Fruit fly (Drosophila melanogaster) whole organism, embryonic: ENCODE data around the gene asp.

Experiments used
- BtbVII ChIP-seq: fragments of 200-800 bp; sonication (Bioruptor generic); optimal IDR thresholded peaks from 3 replicates; lab custom pipeline; 2017; ENCODE audit warnings: missing biosample characterization, mild to moderate bottlenecking, missing genetic modification characterization
- CG13424 ChIP-seq: fragments of 200-800 bp; sonication (Bioruptor generic); optimal IDR thresholded peaks from 2 replicates; lab custom pipeline; 2019; ENCODE audit warnings: missing biosample characterization, mild to moderate bottlenecking, missing genetic modification characterization, moderate library complexity
- CG16813 ChIP-seq: fragments of 200-800 bp; sonication (Bioruptor generic); IDR thresholded peaks from 3 replicates; pipeline ENCODE4 v1.3.6; 2022; ENCODE audit warnings: missing biosample characterization, missing genetic modification characterization; ENCODE audit not compliant: partially characterized antibody
- CG2120 ChIP-seq: fragments of 200-800 bp; sonication (Bioruptor generic); optimal IDR thresholded peaks from 3 replicates; lab custom pipeline; 2016; ENCODE audit warnings: missing biosample characterization, missing genetic modification characterization
- CG2712 ChIP-seq: fragments of 200-800 bp; optimal IDR thresholded peaks from 3 replicates; lab custom pipeline; 2019; ENCODE audit warnings: missing biosample characterization, mild to moderate bottlenecking, missing genetic modification characterization, moderate library complexity
- CG3838 ChIP-seq: fragments of 200-800 bp; sonication (Bioruptor generic); optimal IDR thresholded peaks from 3 replicates; lab custom pipeline; 2016; ENCODE audit warnings: missing biosample characterization, missing genetic modification characterization
- CG43689 ChIP-seq: fragments of 200-800 bp; sonication (Bioruptor generic); IDR thresholded peaks from 2 replicates; pipeline ENCODE4 v1.3.6; 2022; ENCODE audit warnings: missing biosample characterization, missing genetic modification characterization
- CG6654 ChIP-seq: fragments of 200-800 bp; sonication (Bioruptor generic); optimal IDR thresholded peaks from 2 replicates; lab custom pipeline; 2017; ENCODE audit warnings: missing biosample characterization, mild to moderate bottlenecking, missing genetic modification characterization
- CG6683 ChIP-seq: fragments of 200-800 bp; sonication (Bioruptor generic); optimal IDR thresholded peaks from 2 replicates; lab custom pipeline; 2017; ENCODE audit warnings: missing biosample characterization, mild to moderate bottlenecking, missing genetic modification characterization, missing genetic modification reagents
- CG6854 ChIP-seq: fragments of 200-800 bp; sonication (Bioruptor generic); optimal IDR thresholded peaks from 3 replicates; lab custom pipeline; 2017; ENCODE audit warnings: missing biosample characterization, mild to moderate bottlenecking, missing genetic modification characterization
- CG7963 ChIP-seq: fragments of 200-800 bp; sonication (Bioruptor generic); IDR thresholded peaks from 3 replicates; pipeline ENCODE4 v1.3.6; 2022; ENCODE audit warnings: missing biosample characterization, missing genetic modification characterization; ENCODE audit not compliant: partially characterized antibody
- CG8281 ChIP-seq: fragments of 200-800 bp; sonication (Bioruptor generic); optimal IDR thresholded peaks from 2 replicates; lab custom pipeline; 2018; ENCODE audit warnings: missing biosample characterization, mild to moderate bottlenecking, missing genetic modification characterization, moderate library complexity
- CG9215 ChIP-seq: fragments of 200-800 bp; sonication (Bioruptor generic); IDR thresholded peaks from 2 replicates; pipeline ENCODE4 v1.3.6; 2022; ENCODE audit warnings: missing biosample characterization, missing genetic modification characterization
- Dad ChIP-seq: fragments of 200-800 bp; sonication (Bioruptor generic); optimal IDR thresholded peaks from 3 replicates; lab custom pipeline; 2016; ENCODE audit warnings: missing biosample characterization, missing genetic modification characterization
- Dek ChIP-seq: fragments of 200-800 bp; sonication (Bioruptor generic); optimal IDR thresholded peaks from 3 replicates; lab custom pipeline; 2019; ENCODE audit warnings: missing biosample characterization, mild to moderate bottlenecking, missing genetic modification characterization, moderate library complexity
- Dfd ChIP-seq, 2 experiments: fragments of >200 bp; optimal IDR thresholded peaks; 2 replicates each; lab custom pipeline; 2017; ENCODE audit warnings: missing biosample characterization in 2 of 2, missing genetic modification characterization in 2 of 2
- E2f2 ChIP-seq: fragments of 200-800 bp; sonication (Bioruptor generic); IDR thresholded peaks from 2 replicates; pipeline ENCODE4 v1.3.6; 2022; ENCODE audit warnings: missing biosample characterization, missing genetic modification characterization
- Fer1 ChIP-seq: fragments of 200-800 bp; sonication (Bioruptor generic); optimal IDR thresholded peaks from 2 replicates; lab custom pipeline; 2017; ENCODE audit warnings: missing biosample characterization, mild to moderate bottlenecking, missing genetic modification characterization
- GATAe ChIP-seq: fragments of 200-800 bp; sonication (Bioruptor generic); conservative IDR thresholded peaks from 2 replicates; pipeline ENCODE4 v1.3.6; 2022; ENCODE audit warnings: missing biosample characterization, missing genetic modification characterization
- Gsc ChIP-seq: fragments of 200-800 bp; sonication (Bioruptor generic); IDR thresholded peaks from 2 replicates; pipeline ENCODE4 v1.3.6; 2022; ENCODE audit warnings: missing biosample characterization, missing genetic modification characterization
- H15 ChIP-seq: fragments of 200-800 bp; sonication (Bioruptor generic); IDR thresholded peaks from 3 replicates; pipeline ENCODE4 v1.3.6; 2022; ENCODE audit warnings: missing biosample characterization, missing genetic modification characterization
- HmgD ChIP-seq: fragments of 200-800 bp; sonication (Bioruptor generic); optimal IDR thresholded peaks from 3 replicates; lab custom pipeline; 2016; ENCODE audit warnings: missing biosample characterization, missing genetic modification characterization
- Lim3 ChIP-seq: fragments of 200-800 bp; sonication (Bioruptor generic); IDR thresholded peaks from 2 replicates; pipeline ENCODE4 v1.3.6; 2022; ENCODE audit warnings: missing biosample characterization, missing genetic modification characterization
- Lpt ChIP-seq: fragments of >200 bp; optimal IDR thresholded peaks from 2 replicates; lab custom pipeline; 2018; ENCODE audit warnings: missing biosample characterization, missing genetic modification characterization
- MTF-1 ChIP-seq: fragments of 200-800 bp; sonication (Bioruptor generic); optimal IDR thresholded peaks from 2 replicates; lab custom pipeline; 2018; ENCODE audit warnings: missing biosample characterization, mild to moderate bottlenecking, missing genetic modification characterization, borderline replicate concordance
- Mrtf ChIP-seq: fragments of 200-800 bp; sonication (Bioruptor generic); IDR thresholded peaks from 3 replicates; pipeline ENCODE4 v1.3.6; 2022; ENCODE audit warnings: missing biosample characterization, missing genetic modification characterization
- NC2α ChIP-seq: fragments of 200-800 bp; sonication (Bioruptor generic); optimal IDR thresholded peaks from 2 replicates; lab custom pipeline; 2016; ENCODE audit warnings: missing biosample characterization, missing genetic modification characterization
- Oli ChIP-seq: fragments of 200-800 bp; sonication (Bioruptor generic); optimal IDR thresholded peaks from 2 replicates; lab custom pipeline; 2018; ENCODE audit warnings: missing biosample characterization, mild to moderate bottlenecking, missing genetic modification characterization, moderate library complexity
- Ravus ChIP-seq: fragments of 200-800 bp; sonication (Bioruptor generic); IDR thresholded peaks from 2 replicates; pipeline ENCODE4 v1.3.6; 2022; ENCODE audit warnings: missing biosample characterization, missing genetic modification characterization
- Tbp ChIP-seq: fragments of >200 bp; optimal IDR thresholded peaks from 2 replicates; lab custom pipeline; 2018; ENCODE audit warnings: missing biosample characterization, missing genetic modification characterization
- Usf ChIP-seq: fragments of 200-800 bp; sonication (Bioruptor generic); optimal IDR thresholded peaks from 2 replicates; lab custom pipeline; 2017; ENCODE audit warnings: missing genotype, missing biosample characterization, missing genetic modification characterization
- ase ChIP-seq: fragments of 200-800 bp; sonication (Bioruptor generic); IDR thresholded peaks from 3 replicates; pipeline ENCODE4 v1.3.6; 2022; ENCODE audit warnings: missing biosample characterization, missing genetic modification characterization
- caup ChIP-seq: fragments of 200-800 bp; sonication (Bioruptor generic); optimal IDR thresholded peaks from 3 replicates; lab custom pipeline; 2017; ENCODE audit warnings: missing biosample characterization, mild to moderate bottlenecking, missing genetic modification characterization, moderate library complexity; ENCODE audit not compliant: severe bottlenecking
- en ChIP-seq: fragments of 200-800 bp; sonication (Bioruptor generic); optimal IDR thresholded peaks from 2 replicates; lab custom pipeline; 2016; ENCODE audit warnings: missing biosample characterization, missing genetic modification characterization
- eve ChIP-seq, 2 experiments: fragments of >200 bp; optimal IDR thresholded peaks; 2 replicates each; lab custom pipeline; 2017; ENCODE audit warnings: missing biosample characterization in 2 of 2, missing genetic modification characterization in 2 of 2
- gcm2 ChIP-seq: fragments of 200-800 bp; sonication (Bioruptor generic); optimal IDR thresholded peaks from 2 replicates; lab custom pipeline; 2016; ENCODE audit warnings: missing biosample characterization, missing genetic modification characterization
- grn ChIP-seq: fragments of 200-800 bp; sonication (Bioruptor generic); optimal IDR thresholded peaks from 3 replicates; lab custom pipeline; 2017; ENCODE audit warnings: missing biosample characterization, missing genetic modification characterization
- gsb-n ChIP-seq: fragments of 200-800 bp; sonication (Bioruptor generic); optimal IDR thresholded peaks from 3 replicates; lab custom pipeline; 2018; ENCODE audit warnings: missing biosample characterization, mild to moderate bottlenecking, missing genetic modification characterization
- ham ChIP-seq: fragments of 200-800 bp; sonication (Bioruptor generic); IDR thresholded peaks from 2 replicates; pipeline ENCODE4 v1.3.6; 2022; ENCODE audit warnings: missing biosample characterization, missing genetic modification characterization
- kay ChIP-seq: fragments of 200-800 bp; sonication (Bioruptor generic); optimal IDR thresholded peaks from 2 replicates; lab custom pipeline; 2016; ENCODE audit warnings: missing biosample characterization, missing genetic modification characterization
- knrl ChIP-seq: fragments of 200-800 bp; sonication (Bioruptor generic); IDR thresholded peaks from 3 replicates; pipeline ENCODE4 v1.3.6; 2022; ENCODE audit warnings: missing biosample characterization, missing genetic modification characterization; ENCODE audit not compliant: partially characterized antibody
- lilli ChIP-seq: fragments of 200-800 bp; sonication (Bioruptor generic); optimal IDR thresholded peaks from 3 replicates; lab custom pipeline; 2016; ENCODE audit warnings: missing biosample characterization, missing genetic modification characterization
- nerfin-1 ChIP-seq: fragments of 200-800 bp; sonication (Bioruptor generic); optimal IDR thresholded peaks from 3 replicates; lab custom pipeline; 2019; ENCODE audit warnings: missing biosample characterization, mild to moderate bottlenecking, missing genetic modification characterization, moderate library complexity
- sisA ChIP-seq: fragments of 200-800 bp; sonication (Bioruptor generic); IDR thresholded peaks from 2 replicates; pipeline ENCODE4 v1.3.6; 2022; ENCODE audit warnings: missing biosample characterization, missing genetic modification characterization
- slbo ChIP-seq: fragments of 200-800 bp; sonication (Bioruptor generic); IDR thresholded peaks from 2 replicates; pipeline ENCODE4 v1.3.6; 2022; ENCODE audit warnings: missing biosample characterization, missing genetic modification characterization
- sna ChIP-seq: fragments of 200-800 bp; sonication (Bioruptor generic); IDR thresholded peaks from 2 replicates; pipeline ENCODE4 v1.3.6; 2022; ENCODE audit warnings: missing biosample characterization, missing genetic modification characterization; ENCODE audit not compliant: partially characterized antibody
- tgo ChIP-seq: fragments of 200-800 bp; sonication (Bioruptor generic); IDR thresholded peaks from 3 replicates; pipeline ENCODE4 v1.3.6; 2022; ENCODE audit warnings: missing biosample characterization, missing genetic modification characterization
- tin ChIP-seq: fragments of 200-800 bp; sonication (Bioruptor generic); optimal IDR thresholded peaks from 3 replicates; lab custom pipeline; 2016; ENCODE audit warnings: missing biosample characterization, missing genetic modification characterization
- wor ChIP-seq: fragments of 200-800 bp; sonication (Bioruptor generic); IDR thresholded peaks from 2 replicates; pipeline ENCODE4 v1.3.6; 2022; ENCODE audit warnings: missing biosample characterization, missing genetic modification characterization

asp gene

dm6 chr3R:24768538-24769401, 15.1 kb downstream of the asp start, which contains the start of gene CG13631 (continued):
- TF ChIP-seq caup (GFP tag; lab: Kevin White, UChicago) (peak; percentile 69), kay (GFP tag; lab: Kevin White, UChicago) (peak; percentile 88), E2f2 (GFP tag; lab: Robert Waterston, UW) (peak; percentile 65), CG9215 (GFP tag; lab: Robert Waterston, UW) (peak; percentile 71), sna (GFP tag; lab: Robert Waterston, UW) (no peak), CG6683 (GFP tag; lab: Kevin White, UChicago) (peak; percentile 71), HmgD (GFP tag; lab: Kevin White, UChicago) (peak; percentile 73), sisA (GFP tag; lab: Robert Waterston, UW) (peak; percentile 97), ham (GFP tag; lab: Robert Waterston, UW) (no peak), ase (GFP tag; lab: Robert Waterston, UW) (peak; percentile 94), tgo (GFP tag; lab: Robert Waterston, UW) (peak; percentile 88), Fer1 (no peak), nerfin-1 (tag; lab: Kevin White, UChicago) (peak; percentile 96), Tbp (GFP tag; lab: Kevin White, UChicago) (no peak), Dfd (GFP tag; optimal IDR thresholded peaks at IDR 0.05; lab: Kevin White, UChicago) (no peak), lilli (GFP tag; lab: Kevin White, UChicago) (peak; percentile 81), Ravus (GFP tag; lab: Robert Waterston, UW) (peak; percentile 51), CG7963 (no peak), CG2712 (tag; lab: Kevin White, UChicago) (peak; percentile 98), BtbVII (GFP tag; lab: Kevin White, UChicago) (peak; percentile 83), Oli (tag; lab: Kevin White, UChicago) (peak; percentile 98), CG2120 (GFP tag; lab: Kevin White, UChicago) (peak; percentile 21), CG43689 (GFP tag; lab: Robert Waterston, UW) (0 out of 2 replicates have a peak, but pooled peaks have one; percentile 32), Lim3 (peak; percentile 66), CG13424 (tag; lab: Kevin White, UChicago) (peak; percentile 97), H15 (GFP tag; lab: Robert Waterston, UW) (peak; percentile 91), CG8281 (tag; lab: Kevin White, UChicago) (peak; percentile 80), tin (GFP tag; lab: Kevin White, UChicago) (peak; percentile 95), Gsc (peak; percentile 88), Dek (tag; lab: Kevin White, UChicago) (peak; percentile 75), Usf (GFP tag; lab: Kevin White, UChicago) (peak; percentile 71), CG6854 (GFP tag; lab: Kevin White, UChicago) (peak; percentile 67), NC2α (GFP tag; lab: Kevin White, UChicago) (peak; percentile 84), eve (GFP tag; optimal IDR thresholded peaks at IDR 0.05; lab: Kevin White, UChicago) (peak in 1 of 2 experiments; percentile 99), en (GFP tag; lab: Kevin White, UChicago) (peak; percentile 91), gsb-n (tag; lab: Kevin White, UChicago) (peak; percentile 96), knrl (no peak), grn (GFP tag; lab: Kevin White, UChicago) (peak; percentile 61), Mrtf (GFP tag; lab: Robert Waterston, UW) (peak; percentile 86), slbo (peak; percentile 60), GATAe (GFP tag; lab: Robert Waterston, UW) (no peak), CG3838 (peak; percentile 52), CG16813 (GFP tag; lab: Robert Waterston, UW) (no peak), MTF-1 (peak; percentile 53), Dad (GFP tag; lab: Kevin White, UChicago) (peak; percentile 83), gcm2 (GFP tag; lab: Kevin White, UChicago) (peak; percentile 91), CG6654 (GFP tag; lab: Kevin White, UChicago) (peak; percentile 87), wor (peak; percentile 97), Lpt (GFP tag; lab: Kevin White, UChicago) (no peak)
